Worm (Caenorhabditis elegans) whole organism, L3 larva: ENCODE measurements around the gene nhr-283.

Experiments used
- nhr-237 ChIP-seq: fragments of 150-350 bp; optimal IDR thresholded peaks from 2 replicates; lab custom pipeline; 2014; ENCODE audit warnings: missing biosample characterization, missing genetic modification characterization
- nhr-77 ChIP-seq: fragments of 150-350 bp; optimal IDR thresholded peaks from 2 replicates; lab custom pipeline; 2014; ENCODE audit warnings: missing biosample characterization, missing genetic modification characterization
- pha-4 ChIP-seq: fragments of 150-350 bp; optimal IDR thresholded peaks from 2 replicates; lab custom pipeline; 2014; ENCODE audit warnings: missing biosample characterization, missing genetic modification reagents, missing genetic modification characterization
- sea-2 ChIP-seq: fragments of 150-350 bp; sonication (generic microtip); optimal IDR thresholded peaks from 4 replicates; lab custom pipeline; 2014; ENCODE audit warnings: missing biosample characterization, missing genetic modification reagents, missing genetic modification characterization
- snpc-4 ChIP-seq: fragments of 150-350 bp; optimal IDR thresholded peaks from 2 replicates; lab custom pipeline; 2014; ENCODE audit warnings: missing biosample characterization, missing genetic modification characterization

DNA sequence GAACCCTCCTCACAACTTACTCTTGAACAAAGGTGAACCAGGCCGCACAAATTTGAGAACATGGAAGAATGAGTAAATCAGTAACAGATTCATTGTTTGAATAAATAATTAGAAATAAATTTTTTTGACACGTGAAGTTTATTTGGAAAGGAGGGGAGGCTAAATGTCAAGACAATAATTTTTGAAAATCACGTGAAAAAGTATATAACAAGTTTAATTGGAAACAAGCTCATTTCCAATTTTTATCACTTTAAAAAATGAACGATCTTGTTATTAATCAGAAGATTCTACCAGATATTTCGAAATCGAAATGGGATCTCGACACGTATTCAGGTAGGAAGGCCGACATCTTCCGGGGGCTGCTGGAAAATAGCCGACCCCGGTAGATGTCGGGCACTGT is 49.9 kb downstream of the nhr-283 start, which contains the start of the genes irld-57 and sfxn-1.3:
- no peak for TF ChIP-seq pha-4 (tag; lab: Kevin White, UChicago)
- no peak for TF ChIP-seq nhr-237 (tag; lab: Kevin White, UChicago)
- no peak for TF ChIP-seq nhr-77 (tag; lab: Kevin White, UChicago)
- no peak for TF ChIP-seq snpc-4 (tag; lab: Kevin White, UChicago)
- TF ChIP-seq sea-2 (GFP tag; lab: Kevin White, UChicago): no peak
